Fruit fly (Drosophila melanogaster) whole organism, embryonic: Measurements from ENCODE around the gene CG10996.

Experiments used
- CG1024 ChIP-seq: fragments of 200-800 bp; sonication (Bioruptor generic); IDR thresholded peaks from 2 replicates; pipeline ENCODE4 v1.3.6; 2022; ENCODE audit warnings: missing biosample characterization, missing genetic modification characterization
- CG8388 ChIP-seq: fragments of 200-800 bp; sonication (Bioruptor generic); optimal IDR thresholded peaks from 2 replicates; lab custom pipeline; 2019; ENCODE audit warnings: missing biosample characterization, mild to moderate bottlenecking, missing genetic modification characterization, moderate library complexity
- CG8478 ChIP-seq: fragments of >200 bp; optimal IDR thresholded peaks from 2 replicates; lab custom pipeline; 2018
- Hmr ChIP-seq: fragments of 200-800 bp; sonication (Bioruptor generic); optimal IDR thresholded peaks from 3 replicates; lab custom pipeline; 2017; ENCODE audit warnings: mild to moderate bottlenecking, missing biosample characterization, missing genetic modification reagents, missing genetic modification characterization
- cato ChIP-seq: fragments of 200-800 bp; sonication (Bioruptor generic); optimal IDR thresholded peaks from 2 replicates; lab custom pipeline; 2016; ENCODE audit warnings: missing biosample characterization, missing genetic modification characterization, borderline replicate concordance
- caup ChIP-seq: fragments of 200-800 bp; sonication (Bioruptor generic); optimal IDR thresholded peaks from 3 replicates; lab custom pipeline; 2017; ENCODE audit warnings: missing biosample characterization, mild to moderate bottlenecking, missing genetic modification characterization, moderate library complexity; ENCODE audit not compliant: severe bottlenecking
- crc ChIP-seq: fragments of 200-800 bp; sonication (Bioruptor generic); optimal IDR thresholded peaks from 2 replicates; lab custom pipeline; 2016; ENCODE audit warnings: missing biosample characterization, missing genetic modification characterization
- ewg ChIP-seq: fragments of 200-800 bp; sonication (Bioruptor generic); optimal IDR thresholded peaks from 3 replicates; lab custom pipeline; 2017; ENCODE audit warnings: mild to moderate bottlenecking, missing biosample characterization, missing genetic modification reagents, missing genetic modification characterization
- fd96Cb ChIP-seq: fragments of 200-800 bp; sonication (Bioruptor generic); optimal IDR thresholded peaks from 2 replicates; lab custom pipeline; 2018; ENCODE audit warnings: missing biosample characterization, mild to moderate bottlenecking, missing genetic modification characterization, moderate library complexity
- odd ChIP-seq: fragments of 200-800 bp; sonication (Bioruptor generic); optimal IDR thresholded peaks from 2 replicates; lab custom pipeline; 2017; ENCODE audit warnings: missing biosample characterization, mild to moderate bottlenecking, missing genetic modification characterization

dm6 chrX:13844317-13844886 is 47.0 kb upstream of the CG10996 start:
- TF ChIP-seq fd96Cb: no peak
- TF ChIP-seq ewg (GFP tag; lab: Kevin White, UChicago): no peak
- no peak for TF ChIP-seq CG8478 (lab: Kevin White, UChicago)
- no peak for TF ChIP-seq Hmr (GFP tag; lab: Kevin White, UChicago)
- no peak for TF ChIP-seq odd (GFP tag; lab: Kevin White, UChicago)
- no peak for TF ChIP-seq cato
- TF ChIP-seq caup (GFP tag; lab: Kevin White, UChicago): no peak
- no peak for TF ChIP-seq crc (GFP tag; lab: Kevin White, UChicago)
- no peak for TF ChIP-seq CG8388 (GFP tag; lab: Kevin White, UChicago)
- no peak for TF ChIP-seq CG1024 (GFP tag; lab: Robert Waterston, UW)
